Worm (Caenorhabditis elegans): ENCODE measurements around the gene gly-13.

Gene gly-13

ce11 chrX:9283026-9283425, 13.4 kb downstream of the gly-13 start, which contains the start of gene B0416.11:
TSS of gene B0416.11 (minus strand) at chrX:9283126.
- TF ChIP-seq hnd-1 (tag; optimal IDR thresholded peaks at IDR 0.05) = no peak
- TF ChIP-seq hmbx-1 (tag; optimal IDR thresholded peaks at IDR 0.05) = no peak
- no peak for TF ChIP-seq hmg-4 (GFP tag; optimal IDR thresholded peaks at IDR 0.05)
- TF ChIP-seq tra-4 (tag; optimal IDR thresholded peaks at IDR 0.05) = no peak
- TF ChIP-seq pes-1 (GFP tag; IDR thresholded peaks at IDR 0.05) = no peak
- no peak for TF ChIP-seq ama-1 (optimal IDR thresholded peaks at IDR 0.05)
- TF ChIP-seq sea-1 (GFP tag; conservative IDR thresholded peaks at IDR 0.05) = no peak
- no peak for TF ChIP-seq aly-1 (tag; optimal IDR thresholded peaks at IDR 0.05)
- no peak for TF ChIP-seq ceh-36 (tag; optimal IDR thresholded peaks at IDR 0.05)

- TF ChIP-seq hnd-1 (tag; optimal IDR thresholded peaks at IDR 0.05) (no peak), hmg-4 (GFP tag; optimal IDR thresholded peaks at IDR 0.05) (no peak), ceh-13 (GFP tag; optimal IDR thresholded peaks at IDR 0.05) (no peak), ceh-36 (tag; optimal IDR thresholded peaks at IDR 0.05) (no peak), ets-7 (tag; optimal IDR thresholded peaks at IDR 0.05) (no peak), ama-1 (optimal IDR thresholded peaks at IDR 0.05) (no peak), aly-1 (tag; optimal IDR thresholded peaks at IDR 0.05) (no peak), tra-4 (tag; optimal IDR thresholded peaks at IDR 0.05) (no peak), pes-1 (GFP tag; IDR thresholded peaks at IDR 0.05) (no peak), tbx-37 (GFP tag; conservative IDR thresholded peaks at IDR 0.05) (no peak), B0310.2 (tag; optimal IDR thresholded peaks at IDR 0.05) (no peak), sea-1 (GFP tag; conservative IDR thresholded peaks at IDR 0.05) (no peak), tbx-11 (GFP tag; IDR thresholded peaks at IDR 0.05) (no peak), F13C5.2 (tag; optimal IDR thresholded peaks at IDR 0.05) (no peak), flt-1 (GFP tag; IDR thresholded peaks at IDR 0.05) (no peak), scrt-1 (GFP tag; IDR thresholded peaks at IDR 0.05) (no peak), hmbx-1 (tag; optimal IDR thresholded peaks at IDR 0.05) (no peak)
Observed at ce11 chrX:9278653-9279052, 17.8 kb downstream of the gly-13 start, which contains the start of gene B0416.4. TSS of gene B0416.4 (plus strand) at chrX:9278953.

DNA sequence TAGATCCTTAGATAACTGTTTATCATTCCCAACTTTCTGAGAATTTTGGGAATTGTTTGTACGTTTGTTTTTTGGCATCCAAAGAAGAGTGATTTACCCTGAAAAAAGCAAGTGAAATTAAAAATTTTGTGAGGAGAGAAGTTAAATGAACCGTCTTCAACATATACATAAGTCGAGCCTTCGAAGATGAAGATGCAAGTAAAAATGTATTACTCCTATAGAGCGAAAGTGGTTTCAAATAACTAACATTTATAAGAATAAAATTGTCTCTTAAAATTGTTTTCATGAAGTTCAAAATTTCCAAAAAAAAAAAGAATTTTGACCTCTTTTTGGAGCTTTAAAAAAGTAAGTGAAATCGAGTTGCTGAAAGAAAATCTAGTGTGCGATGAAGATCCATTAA, 21.8 kb downstream of the gly-13 start, which contains the start of gene B0416.10:
B0416.10 (minus strand) TSS at position 101 of the 400 bp plus-strand sequence.
- TF ChIP-seq tbx-37 (GFP tag; conservative IDR thresholded peaks at IDR 0.05) (no peak), flt-1 (GFP tag; IDR thresholded peaks at IDR 0.05) (no peak), ets-7 (tag; optimal IDR thresholded peaks at IDR 0.05) (no peak), tbx-11 (GFP tag; IDR thresholded peaks at IDR 0.05) (no peak), hmg-4 (GFP tag; optimal IDR thresholded peaks at IDR 0.05) (no peak), sea-1 (GFP tag; conservative IDR thresholded peaks at IDR 0.05) (no peak), aly-1 (tag; optimal IDR thresholded peaks at IDR 0.05) (no peak), ceh-13 (GFP tag; optimal IDR thresholded peaks at IDR 0.05) (no peak), scrt-1 (GFP tag; IDR thresholded peaks at IDR 0.05) (no peak), hmbx-1 (tag; optimal IDR thresholded peaks at IDR 0.05) (no peak), tra-4 (tag; optimal IDR thresholded peaks at IDR 0.05) (no peak), F13C5.2 (tag; optimal IDR thresholded peaks at IDR 0.05) (no peak), hnd-1 (tag; optimal IDR thresholded peaks at IDR 0.05) (no peak), ceh-36 (tag; optimal IDR thresholded peaks at IDR 0.05) (no peak), pes-1 (GFP tag; IDR thresholded peaks at IDR 0.05) (no peak)

ce11 chrX:9271886-9272285, 24.5 kb downstream of the gly-13 start:
- TF ChIP-seq tbx-11 (GFP tag; IDR thresholded peaks at IDR 0.05) (no peak), hmg-4 (GFP tag; optimal IDR thresholded peaks at IDR 0.05) (peak; percentile 16)

DNA sequence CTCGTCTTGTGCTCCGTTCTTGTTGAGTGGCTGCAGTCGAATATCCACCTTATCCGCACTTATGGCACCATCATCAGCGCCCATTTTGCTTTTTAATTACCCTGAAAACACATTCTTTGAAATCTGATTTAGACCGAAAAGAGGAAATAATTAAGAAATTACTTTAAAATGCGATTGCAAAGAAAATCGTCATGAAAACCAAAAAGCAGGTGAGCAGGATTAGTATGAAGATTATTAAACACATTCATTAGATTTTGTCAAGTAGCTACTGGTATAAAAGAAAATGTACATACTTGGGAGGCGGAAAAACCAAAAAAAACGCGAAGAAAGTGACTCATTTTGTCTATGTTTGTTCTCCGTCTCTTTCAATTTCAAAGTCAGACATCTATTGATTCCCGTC, 25.7 kb downstream of the gly-13 start, which contains the start of gene B0416.5:
B0416.5 (minus strand) TSS at position 101 of the 400 bp plus-strand sequence.
- TF ChIP-seq sea-1 (GFP tag; conservative IDR thresholded peaks at IDR 0.05) (no peak), scrt-1 (GFP tag; IDR thresholded peaks at IDR 0.05) (no peak), ama-1 (optimal IDR thresholded peaks at IDR 0.05) (no peak), tbx-11 (GFP tag; IDR thresholded peaks at IDR 0.05) (no peak), tra-4 (tag; optimal IDR thresholded peaks at IDR 0.05) (no peak), F13C5.2 (tag; optimal IDR thresholded peaks at IDR 0.05) (no peak), B0310.2 (tag; optimal IDR thresholded peaks at IDR 0.05) (no peak), flt-1 (GFP tag; IDR thresholded peaks at IDR 0.05) (no peak)

ce11 chrX:9268373-9268772, 28.0 kb downstream of the gly-13 start:
- TF ChIP-seq ama-1 (optimal IDR thresholded peaks at IDR 0.05) (peak; percentile 29), sea-1 (GFP tag; conservative IDR thresholded peaks at IDR 0.05) (no peak)

DNA sequence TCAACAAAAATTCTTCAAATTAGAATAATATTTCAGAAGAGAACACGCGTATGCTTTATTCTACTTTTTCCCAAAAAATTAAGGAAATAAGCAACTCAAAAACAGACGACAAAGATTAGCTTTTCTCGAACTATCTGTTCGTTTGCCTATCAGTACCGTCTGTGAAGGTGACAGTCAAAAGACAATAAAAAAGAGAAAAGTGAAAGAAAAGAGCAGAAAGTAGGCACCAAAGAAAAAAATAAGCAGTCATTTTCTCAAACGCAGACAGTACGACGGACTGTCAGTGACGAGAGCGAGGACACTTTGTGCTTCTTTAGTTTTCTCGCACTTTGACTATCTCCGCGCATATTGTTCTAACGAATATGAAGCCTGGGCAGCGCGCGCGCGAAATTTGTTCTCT, 29.9 kb downstream of the gly-13 start:
- TF ChIP-seq tra-4 (tag; optimal IDR thresholded peaks at IDR 0.05) = no peak
- TF ChIP-seq scrt-1 (GFP tag; IDR thresholded peaks at IDR 0.05) = no peak
- TF ChIP-seq ama-1 (optimal IDR thresholded peaks at IDR 0.05) = no peak
- no peak for TF ChIP-seq flt-1 (GFP tag; IDR thresholded peaks at IDR 0.05)
- no peak for TF ChIP-seq hmbx-1 (tag; optimal IDR thresholded peaks at IDR 0.05)

DNA sequence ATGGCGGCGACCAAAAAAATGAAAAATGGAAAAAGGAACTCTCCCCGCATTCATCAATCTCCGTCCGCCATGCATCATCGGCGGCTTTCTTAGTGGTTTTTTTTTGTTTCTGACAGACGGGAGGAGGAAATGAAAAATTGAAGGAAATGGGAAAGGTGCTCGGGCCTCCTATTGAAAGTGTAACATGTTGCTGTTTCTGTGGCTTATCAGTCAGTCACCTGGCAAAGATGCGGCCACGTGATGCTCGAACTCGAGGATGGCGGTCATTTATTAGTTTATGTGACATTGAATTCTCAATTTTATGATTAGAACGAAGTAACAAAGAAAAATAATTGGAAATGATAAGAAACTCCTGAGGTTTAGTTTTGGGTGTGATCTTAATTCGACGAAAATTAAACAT, 31.8 kb downstream of the gly-13 start:
- no peak for TF ChIP-seq tbx-11 (GFP tag; IDR thresholded peaks at IDR 0.05)
- TF ChIP-seq tbx-37 (GFP tag; conservative IDR thresholded peaks at IDR 0.05) = no peak
- TF ChIP-seq ceh-36 (tag; optimal IDR thresholded peaks at IDR 0.05) = no peak
- TF ChIP-seq aly-1 (tag; optimal IDR thresholded peaks at IDR 0.05) = no peak

ce11 chrX:9264231-9264630, 32.2 kb downstream of the gly-13 start, which contains the start of gene F18G5.6:
TSS of gene F18G5.6 (minus strand) at chrX:9264331.
- TF ChIP-seq ama-1 (optimal IDR thresholded peaks at IDR 0.05) (no peak), B0310.2 (tag; optimal IDR thresholded peaks at IDR 0.05) (no peak), tbx-37 (GFP tag; conservative IDR thresholded peaks at IDR 0.05) (no peak), hmbx-1 (tag; optimal IDR thresholded peaks at IDR 0.05) (no peak), scrt-1 (GFP tag; IDR thresholded peaks at IDR 0.05) (no peak), pes-1 (GFP tag; IDR thresholded peaks at IDR 0.05) (no peak), ets-7 (tag; optimal IDR thresholded peaks at IDR 0.05) (no peak), ceh-36 (tag; optimal IDR thresholded peaks at IDR 0.05) (no peak), sea-1 (GFP tag; conservative IDR thresholded peaks at IDR 0.05) (no peak), F13C5.2 (tag; optimal IDR thresholded peaks at IDR 0.05) (no peak), ceh-13 (GFP tag; optimal IDR thresholded peaks at IDR 0.05) (no peak), hnd-1 (tag; optimal IDR thresholded peaks at IDR 0.05) (no peak)
